Worm (Caenorhabditis elegans): ENCODE measurements around the gene ZK1307.4.

DNA sequence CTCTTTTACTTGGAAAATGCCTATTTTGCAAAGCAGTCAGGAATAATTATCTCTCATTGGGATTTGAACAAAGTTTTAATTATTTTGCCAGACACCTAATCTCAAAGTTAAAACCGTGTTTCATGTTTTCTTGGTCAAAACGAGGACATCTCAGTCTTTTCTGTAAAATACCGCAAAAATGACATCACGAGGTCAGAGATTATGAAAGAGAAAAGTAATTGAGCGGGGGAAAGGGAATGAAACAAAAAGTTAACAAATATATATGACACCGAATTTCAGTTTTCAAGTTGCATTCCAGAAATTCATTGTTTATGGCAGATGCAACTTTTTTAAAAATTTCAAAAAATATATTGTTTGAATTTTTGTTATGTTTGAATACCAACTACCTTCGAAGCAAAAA lies 49.0 kb downstream of the ZK1307.4 start:
- no peak for TF ChIP-seq ceh-36 (tag; optimal IDR thresholded peaks at IDR 0.05)
- no peak for TF ChIP-seq tbx-37 (GFP tag; conservative IDR thresholded peaks at IDR 0.05)
- TF ChIP-seq flt-1 (GFP tag; IDR thresholded peaks at IDR 0.05): no peak
- no peak for TF ChIP-seq pes-1 (GFP tag; IDR thresholded peaks at IDR 0.05)
- TF ChIP-seq ama-1 (optimal IDR thresholded peaks at IDR 0.05): no peak
- no peak for TF ChIP-seq sea-1 (GFP tag; conservative IDR thresholded peaks at IDR 0.05)
- TF ChIP-seq scrt-1 (GFP tag; IDR thresholded peaks at IDR 0.05): no peak
- TF ChIP-seq tra-4 (tag; optimal IDR thresholded peaks at IDR 0.05): no peak
- no peak for TF ChIP-seq ets-7 (tag; optimal IDR thresholded peaks at IDR 0.05)
- TF ChIP-seq B0310.2 (tag; optimal IDR thresholded peaks at IDR 0.05): no peak
- TF ChIP-seq hmg-4 (GFP tag; optimal IDR thresholded peaks at IDR 0.05): no peak
- no peak for TF ChIP-seq hmbx-1 (tag; optimal IDR thresholded peaks at IDR 0.05)
- no peak for TF ChIP-seq F13C5.2 (tag; optimal IDR thresholded peaks at IDR 0.05)
